Worm (Caenorhabditis elegans): Measurements from ENCODE around the gene srg-24.

srg-24 gene

DNA sequence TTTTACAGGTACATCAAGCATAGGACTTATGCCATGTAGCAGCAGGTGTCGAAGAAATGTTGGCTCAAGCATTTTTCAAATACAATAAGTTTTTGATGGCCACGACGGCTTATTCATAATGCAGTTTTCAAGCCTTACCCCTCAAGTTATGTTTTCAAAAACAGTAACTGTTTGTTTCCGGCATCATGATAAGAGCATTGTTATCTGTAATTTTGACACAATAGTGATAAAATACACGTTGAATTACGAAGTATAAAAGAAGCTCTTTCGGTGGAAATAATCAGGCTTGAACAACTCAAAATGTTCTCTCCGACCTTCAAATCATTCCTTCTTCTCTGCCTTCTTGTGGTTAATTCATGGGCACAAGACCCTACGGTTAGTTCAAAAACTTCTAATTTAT is 1.6 kb upstream of the srg-24 start, which contains the start of gene clec-121:
Gene clec-121, plus strand, starts transcription at position 301 of the 400 bp plus-strand sequence.
- no peak for TF ChIP-seq sptf-1 (tag; optimal IDR thresholded peaks at IDR 0.05)
- no peak for TF ChIP-seq elt-1 (tag; optimal IDR thresholded peaks at IDR 0.05; ENCODE audit: borderline replicate concordance, insufficient read depth)
- TF ChIP-seq mls-2 (tag; optimal IDR thresholded peaks at IDR 0.05): no peak
- TF ChIP-seq ces-1 (GFP tag; optimal IDR thresholded peaks at IDR 0.05): no peak
- TF ChIP-seq blmp-1 (tag; optimal IDR thresholded peaks at IDR 0.05): no peak
- no peak for TF ChIP-seq snpc-4 (tag; optimal IDR thresholded peaks at IDR 0.05)
- TF ChIP-seq zip-8 (tag; optimal IDR thresholded peaks at IDR 0.05): no peak
- no peak for TF ChIP-seq unc-120 (tag; optimal IDR thresholded peaks at IDR 0.05; ENCODE audit: poor library complexity, severe bottlenecking)

DNA sequence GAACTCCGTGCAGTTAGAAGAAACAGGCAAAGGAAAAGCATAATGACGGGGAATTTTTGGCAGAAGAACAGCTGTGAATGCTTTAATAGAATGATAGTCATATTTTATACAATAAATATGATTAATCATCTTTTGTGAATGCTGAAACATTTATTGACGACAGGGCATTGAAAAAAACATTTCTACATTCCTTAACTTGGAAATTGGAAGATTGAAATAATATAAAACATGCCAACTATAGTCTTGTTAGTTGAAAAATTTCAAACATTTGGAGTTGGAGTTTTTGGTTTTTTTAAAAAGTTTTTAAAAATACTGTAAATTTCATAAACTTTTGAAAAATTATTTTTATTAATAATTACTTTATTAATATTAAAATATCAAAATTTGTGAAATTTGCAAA is 3.6 kb downstream of the srg-24 start, which contains the start of gene Y25C1A.14:
Gene Y25C1A.14, minus strand, starts transcription at position 101 of the 400 bp plus-strand sequence.
- TF ChIP-seq flh-1 (GFP tag; optimal IDR thresholded peaks at IDR 0.05) (no peak), unc-120 (tag; optimal IDR thresholded peaks at IDR 0.05; ENCODE audit: poor library complexity, severe bottlenecking) (no peak), ceh-43 (GFP tag; optimal IDR thresholded peaks at IDR 0.05) (no peak), lsy-2 (tag; optimal IDR thresholded peaks at IDR 0.05) (no peak), cnd-1 (tag; optimal IDR thresholded peaks at IDR 0.05) (no peak), sptf-1 (tag; optimal IDR thresholded peaks at IDR 0.05) (no peak), unc-39 (tag; optimal IDR thresholded peaks at IDR 0.05) (no peak), ham-2 (GFP tag; optimal IDR thresholded peaks at IDR 0.05) (no peak), blmp-1 (tag; optimal IDR thresholded peaks at IDR 0.05) (no peak), lin-32 (GFP tag; optimal IDR thresholded peaks at IDR 0.05) (no peak), bed-3 (GFP tag; optimal IDR thresholded peaks at IDR 0.05) (no peak), pha-4 (tag; optimal IDR thresholded peaks at IDR 0.05) (no peak), drap-1 (GFP tag; optimal IDR thresholded peaks at IDR 0.05) (no peak)

ce11 chrII:3096060-3096459 is 4.4 kb downstream of the srg-24 start, which contains the start of gene srg-23:
Gene srg-23 (minus strand): TSS chrII:3096160.
- TF ChIP-seq lin-13 (tag; optimal IDR thresholded peaks at IDR 0.05): no peak
- TF ChIP-seq ztf-11 (tag; optimal IDR thresholded peaks at IDR 0.05): no peak
- TF ChIP-seq sem-2 (GFP tag; optimal IDR thresholded peaks at IDR 0.05): no peak
- TF ChIP-seq hlh-1 (tag; optimal IDR thresholded peaks at IDR 0.05): no peak
- TF ChIP-seq nhr-2 (tag; optimal IDR thresholded peaks at IDR 0.05): no peak
- no peak for TF ChIP-seq flh-1 (GFP tag; optimal IDR thresholded peaks at IDR 0.05)
- TF ChIP-seq lsy-2 (tag; optimal IDR thresholded peaks at IDR 0.05): no peak
- no peak for TF ChIP-seq sptf-1 (tag; optimal IDR thresholded peaks at IDR 0.05)

- no peak for TF ChIP-seq tbx-8 (GFP tag; optimal IDR thresholded peaks at IDR 0.05)
- TF ChIP-seq mls-2 (tag; optimal IDR thresholded peaks at IDR 0.05): no peak
- TF ChIP-seq mep-1 (tag; optimal IDR thresholded peaks at IDR 0.05): no peak
- TF ChIP-seq ztf-11 (tag; optimal IDR thresholded peaks at IDR 0.05): no peak
- no peak for TF ChIP-seq elt-1 (tag; optimal IDR thresholded peaks at IDR 0.05; ENCODE audit: borderline replicate concordance, insufficient read depth)
Measured at ce11 chrII:3093352-3093751, 7.1 kb downstream of the srg-24 start, which contains the start of gene srg-22. Gene srg-22 (minus strand): TSS chrII:3093452.

DNA sequence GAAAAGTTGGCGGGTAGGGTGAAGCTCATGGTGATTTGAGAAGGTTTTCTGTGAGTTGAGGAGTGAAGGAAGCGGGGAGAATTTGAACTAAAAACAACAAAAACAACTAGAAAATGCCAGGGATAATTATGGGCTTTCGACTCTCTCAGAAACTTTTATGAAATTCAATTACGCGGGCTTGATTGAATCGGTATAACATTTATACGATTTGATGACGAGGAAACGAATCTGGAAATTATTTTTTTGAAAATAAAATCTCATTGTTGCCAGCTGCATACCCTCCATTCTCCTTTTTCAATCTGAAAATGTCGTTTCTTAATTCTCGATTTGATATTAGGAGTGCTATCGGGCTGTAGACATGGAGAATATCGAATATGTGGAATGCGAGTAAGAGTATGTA is 9.2 kb downstream of the srg-24 start, which contains the start of gene srg-21:
Gene srg-21, minus strand, starts transcription at position 101 of the 400 bp plus-strand sequence.
- TF ChIP-seq nhr-12 (tag; optimal IDR thresholded peaks at IDR 0.05) (no peak), ces-1 (GFP tag; optimal IDR thresholded peaks at IDR 0.05) (no peak), snpc-4 (tag; optimal IDR thresholded peaks at IDR 0.05) (no peak)

DNA sequence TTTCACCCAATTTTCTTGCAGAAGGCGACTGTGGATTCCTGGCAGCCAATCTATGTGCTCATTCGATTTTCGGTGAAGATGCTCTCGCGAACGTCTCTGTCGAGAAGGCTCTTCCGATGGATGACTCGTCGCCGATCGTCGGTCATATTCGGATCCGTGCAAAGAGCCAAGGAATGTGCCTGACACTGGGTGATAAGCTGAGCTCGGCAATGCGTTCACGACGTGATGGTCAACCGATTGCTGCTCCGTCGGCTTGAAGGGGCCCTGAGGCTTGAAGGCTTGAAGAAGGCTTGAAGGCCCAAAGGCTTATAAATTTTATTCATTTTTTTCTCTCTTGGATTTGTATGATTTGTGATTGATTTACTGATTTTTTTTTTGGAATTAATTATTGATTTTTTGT is 13.3 kb downstream of the srg-24 start:
- no peak for TF ChIP-seq snpc-4 (tag; optimal IDR thresholded peaks at IDR 0.05)
- no peak for TF ChIP-seq mab-5 (tag; optimal IDR thresholded peaks at IDR 0.05)
- no peak for TF ChIP-seq sem-2 (GFP tag; optimal IDR thresholded peaks at IDR 0.05)
- no peak for TF ChIP-seq ztf-11 (tag; optimal IDR thresholded peaks at IDR 0.05)
- TF ChIP-seq nhr-237 (tag; optimal IDR thresholded peaks at IDR 0.05): no peak
- TF ChIP-seq bed-3 (GFP tag; optimal IDR thresholded peaks at IDR 0.05): no peak
- TF ChIP-seq nhr-2 (tag; optimal IDR thresholded peaks at IDR 0.05): no peak
- TF ChIP-seq elt-1 (tag; optimal IDR thresholded peaks at IDR 0.05; ENCODE audit: borderline replicate concordance, insufficient read depth): no peak
